Fruit fly (Drosophila melanogaster) whole organism, adult: ENCODE measurements around the gene Tgs1.

ENCODE experiments used
- CG11617 ChIP-seq: fragments of 200-800 bp; sonication (Bioruptor generic); optimal IDR thresholded peaks from 2 replicates; lab custom pipeline; 2017; ENCODE audit warnings: mild to moderate bottlenecking, missing biosample characterization, missing genetic modification reagents, missing genetic modification characterization
- CG12768 ChIP-seq: fragments of 200-800 bp; sonication (Bioruptor generic); optimal IDR thresholded peaks from 2 replicates; lab custom pipeline; 2017; ENCODE audit warnings: missing biosample characterization, missing genetic modification characterization, mild to moderate bottlenecking, moderate library complexity, missing genetic modification reagents
- CG1620 ChIP-seq: fragments of 200-800 bp; sonication (Bioruptor generic); optimal IDR thresholded peaks from 2 replicates; lab custom pipeline; 2016; ENCODE audit warnings: missing biosample characterization, missing genetic modification characterization
- CG33017 ChIP-seq: fragments of 200-800 bp; sonication (Bioruptor generic); optimal IDR thresholded peaks from 2 replicates; lab custom pipeline; 2018; ENCODE audit warnings: missing biosample characterization, mild to moderate bottlenecking, missing genetic modification characterization, moderate library complexity
- CG7045 ChIP-seq: fragments of 200-800 bp; sonication (Bioruptor generic); optimal IDR thresholded peaks from 2 replicates; lab custom pipeline; 2017; ENCODE audit warnings: missing biosample characterization, mild to moderate bottlenecking, missing genetic modification characterization
- Crg-1 ChIP-seq: fragments of 200-800 bp; sonication (Bioruptor generic); optimal IDR thresholded peaks from 2 replicates; lab custom pipeline; 2016; ENCODE audit warnings: missing biosample characterization, missing genetic modification characterization
- Mnt ChIP-seq: fragments of 200-800 bp; sonication (Bioruptor generic); optimal IDR thresholded peaks from 2 replicates; lab custom pipeline; 2016; ENCODE audit warnings: missing biosample characterization, mild to moderate bottlenecking, missing genetic modification characterization
- bab1 ChIP-seq: fragments of 200-800 bp; sonication (Bioruptor generic); optimal IDR thresholded peaks from 3 replicates; lab custom pipeline; 2019; ENCODE audit warnings: missing biosample characterization, mild to moderate bottlenecking, missing genetic modification characterization, moderate library complexity
- cic ChIP-seq: fragments of 200-800 bp; sonication (Bioruptor generic); optimal IDR thresholded peaks from 2 replicates; lab custom pipeline; 2017; ENCODE audit warnings: missing biosample characterization, mild to moderate bottlenecking, missing genetic modification characterization, moderate library complexity
- cnc ChIP-seq, 2 experiments: fragments of >200 bp; optimal IDR thresholded peaks; 2 replicates each; lab custom pipeline; 2017
- ovo ChIP-seq: fragments of 200-800 bp; sonication (Bioruptor generic); optimal IDR thresholded peaks from 2 replicates; lab custom pipeline; 2016; ENCODE audit warnings: missing biosample characterization, missing genetic modification characterization
- pad ChIP-seq: fragments of 200-800 bp; sonication (Bioruptor generic); optimal IDR thresholded peaks from 3 replicates; lab custom pipeline; 2017; ENCODE audit warnings: missing biosample characterization, missing genetic modification characterization, mild to moderate bottlenecking, moderate library complexity, missing genetic modification reagents
- tj ChIP-seq: fragments of 200-800 bp; sonication (Bioruptor generic); optimal IDR thresholded peaks from 3 replicates; lab custom pipeline; 2017; ENCODE audit warnings: missing biosample characterization, mild to moderate bottlenecking, missing genetic modification characterization, moderate library complexity
- toe ChIP-seq: fragments of 200-800 bp; sonication (Bioruptor generic); optimal IDR thresholded peaks from 2 replicates; lab custom pipeline; 2016; ENCODE audit warnings: missing biosample characterization, missing genetic modification characterization

dm6 chr3R:18298298-18298899, 43.1 kb downstream of the Tgs1 start:
- TF ChIP-seq toe (GFP tag; lab: Kevin White, UChicago) = peak; percentile 56
- no peak for TF ChIP-seq bab1 (GFP tag; lab: Kevin White, UChicago)
- TF ChIP-seq CG33017 (tag; lab: Kevin White, UChicago) = peak; percentile 11
- TF ChIP-seq CG7045 = peak; percentile 61
- no peak for TF ChIP-seq cnc (optimal IDR thresholded peaks at IDR 0.05; lab: Kevin White, UChicago)
- peak; percentile 55 for TF ChIP-seq cic (GFP tag; lab: Kevin White, UChicago)
- peak; percentile 41 for TF ChIP-seq ovo (GFP tag; lab: Kevin White, UChicago)
- peak; percentile 6 for TF ChIP-seq tj
- no peak for TF ChIP-seq Crg-1
- peak; percentile 28 for TF ChIP-seq CG1620 (GFP tag; lab: Kevin White, UChicago)
- TF ChIP-seq CG12768 = peak; percentile 18
- peak; percentile 78 for TF ChIP-seq Mnt (GFP tag; lab: Kevin White, UChicago)
- TF ChIP-seq CG11617 = no peak
- peak; percentile 40 for TF ChIP-seq pad (GFP tag; lab: Kevin White, UChicago)
